Worm (Caenorhabditis elegans) whole organism, L4 larva: ENCODE data around the gene C50F7.6.

Experiments
- ama-1 ChIP-seq: fragments of 150-350 bp; optimal IDR thresholded peaks from 2 replicates; lab custom pipeline; 2014; ENCODE audit warnings: inconsistent platforms, mixed read lengths
- dve-1 ChIP-seq: sonication (generic microtip); optimal IDR thresholded peaks from 2 replicates; lab custom pipeline; 2017; ENCODE audit warnings: antibody characterized with exemption, mild to moderate bottlenecking, missing genetic modification characterization, missing compliant biosample characterization; ENCODE audit not compliant: insufficient read depth
- egl-43 ChIP-seq: fragments of 200-800 bp; sonication (Bioruptor generic); IDR thresholded peaks from 2 replicates; pipeline ENCODE4 v1.3.6; 2022; ENCODE audit warnings: missing genetic modification reagents, missing genetic modification characterization, missing compliant biosample characterization

ce11 chrIV:7726325-7726724 lies 3.3 kb upstream of the C50F7.6 start, which contains the start of gene C50F7.5:
- peak; percentile 40 for TF ChIP-seq dve-1 (tag; lab: Kevin White, UChicago)
- TF ChIP-seq egl-43 (GFP tag; lab: Robert Waterston, UW): no peak
- no peak for TF ChIP-seq ama-1 (lab: Kevin White, UChicago)
